Fruit fly (Drosophila melanogaster): ENCODE data around the gene CG18731.
A peak's percentile ranks its signal among the peaks of the same experiment; 100 is the strongest.

CG18731 gene

dm6 chr3R:29675333-29675732, 49.5 kb upstream of the CG18731 start, which contains the start of the genes Bub3 and Cap-D2 (continued):
- peak; percentile 79 for TF ChIP-seq CG14014 (GFP tag; IDR thresholded peaks at IDR 0.05)
- peak; percentile 92 for TF ChIP-seq sna (GFP tag; IDR thresholded peaks at IDR 0.05; ENCODE audit: partially characterized antibody)
- peak; percentile 81 for TF ChIP-seq slbo (GFP tag; IDR thresholded peaks at IDR 0.05)
- TF ChIP-seq CG14441 (GFP tag; IDR thresholded peaks at IDR 0.05), result peak; percentile 70
- peak; percentile 14 for TF ChIP-seq CG31365 (tag; optimal IDR thresholded peaks at IDR 0.05)
- peak; percentile 67; the same call in 2 of the 3 replicates for TF ChIP-seq ken (GFP tag; IDR thresholded peaks at IDR 0.05)
- no peak for TF ChIP-seq yki (optimal IDR thresholded peaks at IDR 0.05)
- TF ChIP-seq odd (GFP tag; optimal IDR thresholded peaks at IDR 0.05), result no peak
- TF ChIP-seq knrl (GFP tag; IDR thresholded peaks at IDR 0.05; ENCODE audit: partially characterized antibody), result peak; percentile 87
- TF ChIP-seq Bteb2 (GFP tag; optimal IDR thresholded peaks at IDR 0.05), result peak; percentile 62
- TF ChIP-seq Abd-B (GFP tag; optimal IDR thresholded peaks at IDR 0.05), result peak; percentile 69
- no peak for TF ChIP-seq CG8281 (tag; optimal IDR thresholded peaks at IDR 0.05)
- TF ChIP-seq Oaz (GFP tag; IDR thresholded peaks at IDR 0.05), result peak; percentile 35; the same call in 1 of the 2 replicates
- no peak for TF ChIP-seq tll (GFP tag; optimal IDR thresholded peaks at IDR 0.05)
- peak; percentile 53 for TF ChIP-seq CG15514 (GFP tag; optimal IDR thresholded peaks at IDR 0.05)
- peak; percentile 43 for TF ChIP-seq tap (tag; optimal IDR thresholded peaks at IDR 0.05)
- peak; percentile 66 for TF ChIP-seq CG16863 (GFP tag; optimal IDR thresholded peaks at IDR 0.05)
- TF ChIP-seq pzg (GFP tag; optimal IDR thresholded peaks at IDR 0.05), result peak; percentile 53
- no peak for TF ChIP-seq CG2678 (tag; optimal IDR thresholded peaks at IDR 0.05)
- TF ChIP-seq CG2712 (tag; optimal IDR thresholded peaks at IDR 0.05), result peak; percentile 73
- no peak for TF ChIP-seq CG15011 (GFP tag; optimal IDR thresholded peaks at IDR 0.05)
- TF ChIP-seq trem (tag; optimal IDR thresholded peaks at IDR 0.05), result peak; percentile 87
- peak; percentile 71 for TF ChIP-seq stwl (tag; optimal IDR thresholded peaks at IDR 0.05)
- no peak for TF ChIP-seq CG16779 (GFP tag; IDR thresholded peaks at IDR 0.05)
- TF ChIP-seq CG9609 (GFP tag; optimal IDR thresholded peaks at IDR 0.05), result peak; percentile 63
- TF ChIP-seq bbx (GFP tag; IDR thresholded peaks at IDR 0.05; ENCODE audit: partially characterized antibody), result peak; percentile 74
- TF ChIP-seq CG18476 (GFP tag; optimal IDR thresholded peaks at IDR 0.05), result peak; percentile 70
- no peak for TF ChIP-seq CG17612 (GFP tag; IDR thresholded peaks at IDR 0.05)
- TF ChIP-seq CG3838 (GFP tag; optimal IDR thresholded peaks at IDR 0.05), result no peak
- TF ChIP-seq ftz-f1 (GFP tag; optimal IDR thresholded peaks at IDR 0.05), result no peak
- TF ChIP-seq CG31388 (GFP tag; optimal IDR thresholded peaks at IDR 0.05), result peak; percentile 64
- no peak for TF ChIP-seq fd64A (GFP tag; optimal IDR thresholded peaks at IDR 0.05)
- TF ChIP-seq CG10147 (GFP tag; optimal IDR thresholded peaks at IDR 0.05), result no peak
- TF ChIP-seq Dll (GFP tag; IDR thresholded peaks at IDR 0.05; ENCODE audit: partially characterized antibody), result peak; percentile 96
- peak; percentile 58; the same call in 1 of the 2 replicates for TF ChIP-seq aop (GFP tag; IDR thresholded peaks at IDR 0.05)
- TF ChIP-seq crp (GFP tag; optimal IDR thresholded peaks at IDR 0.05), result peak in 1 of 2 experiments; percentile 30
- no peak for TF ChIP-seq sr (GFP tag; IDR thresholded peaks at IDR 0.05)
- no peak for TF ChIP-seq C15 (GFP tag; IDR thresholded peaks at IDR 0.05)
- no peak for TF ChIP-seq CG15269 (tag; optimal IDR thresholded peaks at IDR 0.05)
- no peak for TF ChIP-seq CG4328 (GFP tag; optimal IDR thresholded peaks at IDR 0.05)
- TF ChIP-seq CG7839 (tag; optimal IDR thresholded peaks at IDR 0.05), result peak; percentile 64
- peak; percentile 97 for TF ChIP-seq Sry-δ (GFP tag; optimal IDR thresholded peaks at IDR 0.05)
- TF ChIP-seq CG11560 (tag; IDR thresholded peaks at IDR 0.05), result no peak
- TF ChIP-seq CoRest (tag; optimal IDR thresholded peaks at IDR 0.05), result peak; percentile 75
- TF ChIP-seq caup (GFP tag; optimal IDR thresholded peaks at IDR 0.05; ENCODE audit: severe bottlenecking), result peak; percentile 33
- peak; percentile 41 for TF ChIP-seq Nf-YB (GFP tag; optimal IDR thresholded peaks at IDR 0.05)
- peak; percentile 81 for TF ChIP-seq tin (GFP tag; optimal IDR thresholded peaks at IDR 0.05)
- TF ChIP-seq CG2202 (tag; optimal IDR thresholded peaks at IDR 0.05), result peak; percentile 20
- peak; percentile 61; the same call in 1 of the 3 replicates for TF ChIP-seq zen2 (GFP tag; IDR thresholded peaks at IDR 0.05; ENCODE audit: partially characterized antibody)
- TF ChIP-seq seq (GFP tag; IDR thresholded peaks at IDR 0.05), result peak; percentile 58

All from whole organism, embryonic.